Worm (Caenorhabditis elegans): ENCODE results near the gene Y49A3A.4.

The Y49A3A.4 gene

DNA sequence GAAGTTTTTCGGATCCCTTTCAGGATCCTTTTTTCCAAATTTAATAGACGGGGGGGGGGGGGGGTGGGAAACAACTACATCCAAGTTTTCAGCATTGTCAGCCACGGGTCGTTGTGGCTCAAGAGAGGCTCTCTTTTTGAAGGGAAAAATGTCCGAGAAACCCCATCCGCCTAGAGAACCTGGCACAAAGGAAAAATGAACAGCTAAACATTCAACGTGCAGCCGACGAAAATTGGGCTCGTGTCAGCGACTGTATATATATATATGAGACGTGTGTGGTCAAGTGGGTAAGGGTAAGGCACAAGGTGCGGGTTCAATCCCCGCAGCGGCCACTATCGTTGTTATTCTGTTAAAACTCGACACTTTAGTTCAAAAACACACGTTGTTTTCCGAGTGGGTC, at the start of gene Y49A3A.4:
Y49A3A.4 (minus strand) TSS at position 314 of the 400 bp plus-strand sequence.
- TF ChIP-seq cog-1 (tag; optimal IDR thresholded peaks at IDR 0.05): no peak

DNA sequence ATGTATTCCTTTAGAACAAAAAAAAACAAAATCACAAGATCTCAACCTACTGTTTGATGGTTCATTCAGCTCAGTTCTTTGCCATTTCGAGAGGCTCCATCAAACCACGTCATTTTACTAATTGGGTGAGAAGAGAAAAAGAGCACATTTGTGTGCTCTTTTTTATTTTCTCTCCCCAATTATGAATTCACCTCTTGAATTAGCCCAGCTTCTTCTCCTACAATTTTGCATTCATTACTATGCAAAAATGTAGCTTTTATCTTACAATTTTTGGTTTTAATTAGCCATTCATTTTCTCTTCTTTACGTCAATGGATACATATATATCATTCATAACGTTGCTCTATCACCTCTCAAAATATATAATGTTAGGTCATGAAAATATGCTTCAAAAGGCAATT, 47.0 kb upstream of the Y49A3A.4 start:
- TF ChIP-seq T22C8.4 (GFP tag; IDR thresholded peaks at IDR 0.05) (no peak), tab-1 (GFP tag; IDR thresholded peaks at IDR 0.05) (no peak), ref-1 (GFP tag; conservative IDR thresholded peaks at IDR 0.05) (no peak), klf-2 (GFP tag; conservative IDR thresholded peaks at IDR 0.05) (no peak), ztf-29 (GFP tag; IDR thresholded peaks at IDR 0.05) (no peak), ztf-23 (GFP tag; IDR thresholded peaks at IDR 0.05) (no peak), cog-1 (tag; optimal IDR thresholded peaks at IDR 0.05) (no peak), flt-1 (GFP tag; IDR thresholded peaks at IDR 0.05) (no peak)

ce11 chrV:14396123-14396669, 37.5 kb upstream of the Y49A3A.4 start:
- TF ChIP-seq ztf-23 (GFP tag; IDR thresholded peaks at IDR 0.05) (no peak), med-1 (GFP tag; optimal IDR thresholded peaks at IDR 0.05; ENCODE audit: insufficient read depth) (no peak), ztf-29 (GFP tag; IDR thresholded peaks at IDR 0.05) (no peak), ref-1 (GFP tag; conservative IDR thresholded peaks at IDR 0.05) (no peak), tab-1 (GFP tag; IDR thresholded peaks at IDR 0.05) (no peak), flt-1 (GFP tag; IDR thresholded peaks at IDR 0.05) (no peak), cog-1 (tag; optimal IDR thresholded peaks at IDR 0.05) (no peak), klf-2 (GFP tag; conservative IDR thresholded peaks at IDR 0.05) (no peak), T22C8.4 (GFP tag; IDR thresholded peaks at IDR 0.05) (no peak)

DNA sequence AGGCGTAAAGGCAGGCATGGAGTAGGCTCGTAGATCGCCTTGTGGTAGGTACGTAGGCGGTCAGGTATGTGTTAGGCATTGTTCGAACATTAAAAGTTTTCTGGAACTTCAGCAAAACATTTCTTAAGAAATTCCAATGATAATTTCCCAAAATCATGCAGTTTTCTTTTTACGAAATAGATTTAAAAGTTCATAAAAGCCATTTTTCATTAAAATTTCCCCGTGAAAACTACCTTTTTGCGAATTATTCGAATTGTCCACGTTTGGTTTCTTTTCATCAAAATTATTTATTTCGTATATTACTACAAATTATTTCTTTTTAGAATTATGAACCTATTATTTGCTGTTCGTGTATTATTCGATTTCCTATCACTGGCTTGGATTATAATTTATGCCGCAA, 36.1 kb upstream of the Y49A3A.4 start, which contains the start of gene C15H11.13:
C15H11.13 (plus strand) TSS at position 301 of the 400 bp plus-strand sequence.
- no peak for TF ChIP-seq tab-1 (GFP tag; IDR thresholded peaks at IDR 0.05)
- TF ChIP-seq ztf-23 (GFP tag; IDR thresholded peaks at IDR 0.05): no peak
- TF ChIP-seq ztf-29 (GFP tag; IDR thresholded peaks at IDR 0.05): no peak
- TF ChIP-seq med-1 (GFP tag; optimal IDR thresholded peaks at IDR 0.05; ENCODE audit: insufficient read depth): no peak
- no peak for TF ChIP-seq ref-1 (GFP tag; conservative IDR thresholded peaks at IDR 0.05)
- TF ChIP-seq cog-1 (tag; optimal IDR thresholded peaks at IDR 0.05): no peak
- TF ChIP-seq klf-2 (GFP tag; conservative IDR thresholded peaks at IDR 0.05): no peak
- no peak for TF ChIP-seq flt-1 (GFP tag; IDR thresholded peaks at IDR 0.05)
- no peak for TF ChIP-seq T22C8.4 (GFP tag; IDR thresholded peaks at IDR 0.05)

DNA sequence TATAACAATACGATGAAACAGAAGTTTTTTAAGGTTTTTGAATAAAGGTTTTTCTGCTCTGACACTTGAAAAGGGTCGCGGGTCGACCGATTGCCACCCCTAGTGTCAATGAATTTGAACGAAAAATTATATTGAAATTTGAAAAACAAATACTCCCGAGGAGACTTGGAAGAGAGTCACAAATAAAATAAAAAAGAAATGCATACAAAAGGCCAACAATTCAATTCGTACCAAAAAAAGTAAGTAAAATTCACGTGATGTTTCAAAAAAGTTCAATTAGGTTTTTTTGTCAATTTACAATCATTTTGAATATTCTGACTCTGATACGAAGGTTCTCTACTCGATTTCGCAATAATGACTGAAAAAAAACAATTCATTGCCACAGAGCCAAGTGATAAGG, 34.8 kb upstream of the Y49A3A.4 start, which contains the start of gene C15H11.1:
C15H11.1 (plus strand) TSS at position 301 of the 400 bp plus-strand sequence.
- TF ChIP-seq ref-1 (GFP tag; conservative IDR thresholded peaks at IDR 0.05): no peak
- TF ChIP-seq ztf-23 (GFP tag; IDR thresholded peaks at IDR 0.05): no peak

DNA sequence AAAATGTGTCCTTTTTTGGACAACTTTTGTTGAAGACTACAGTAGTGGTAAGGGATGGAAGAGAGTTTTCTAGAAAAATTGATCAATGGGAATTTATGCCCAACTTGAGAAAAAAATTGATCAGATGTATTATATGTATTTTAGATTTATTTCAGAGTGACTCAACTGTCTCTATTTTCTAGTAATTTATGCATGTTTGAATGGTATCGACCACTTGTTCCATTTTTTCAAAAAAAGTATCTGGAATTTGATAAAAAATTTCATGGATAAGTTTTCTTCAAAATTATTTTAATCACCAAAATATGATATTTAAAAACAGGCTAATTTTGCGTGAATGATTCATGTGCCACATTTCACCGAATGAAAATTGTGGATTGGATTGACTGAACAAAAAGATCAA, 33.1 kb upstream of the Y49A3A.4 start, which contains the start of gene C15H11.10:
C15H11.10 (plus strand) TSS at position 301 of the 400 bp plus-strand sequence.
- TF ChIP-seq med-1 (GFP tag; optimal IDR thresholded peaks at IDR 0.05; ENCODE audit: insufficient read depth) (no peak), flt-1 (GFP tag; IDR thresholded peaks at IDR 0.05) (no peak), ztf-23 (GFP tag; IDR thresholded peaks at IDR 0.05) (no peak), ztf-29 (GFP tag; IDR thresholded peaks at IDR 0.05) (no peak), klf-2 (GFP tag; conservative IDR thresholded peaks at IDR 0.05) (no peak), tab-1 (GFP tag; IDR thresholded peaks at IDR 0.05) (no peak), T22C8.4 (GFP tag; IDR thresholded peaks at IDR 0.05) (no peak), ref-1 (GFP tag; conservative IDR thresholded peaks at IDR 0.05) (no peak), cog-1 (tag; optimal IDR thresholded peaks at IDR 0.05) (no peak)

ce11 chrV:14380242-14380641, 21.6 kb upstream of the Y49A3A.4 start:
- no peak for TF ChIP-seq ztf-23 (GFP tag; IDR thresholded peaks at IDR 0.05)
- TF ChIP-seq ztf-29 (GFP tag; IDR thresholded peaks at IDR 0.05): no peak
- no peak for TF ChIP-seq cog-1 (tag; optimal IDR thresholded peaks at IDR 0.05)
- TF ChIP-seq flt-1 (GFP tag; IDR thresholded peaks at IDR 0.05): no peak
- no peak for TF ChIP-seq med-1 (GFP tag; optimal IDR thresholded peaks at IDR 0.05; ENCODE audit: insufficient read depth)

ce11 chrV:14378986-14379385, 20.3 kb upstream of the Y49A3A.4 start, which contains the start of gene npr-43:
Gene npr-43 (minus strand): TSS chrV:14379086.
- no peak for TF ChIP-seq T22C8.4 (GFP tag; IDR thresholded peaks at IDR 0.05)
- TF ChIP-seq ztf-23 (GFP tag; IDR thresholded peaks at IDR 0.05): no peak
- TF ChIP-seq flt-1 (GFP tag; IDR thresholded peaks at IDR 0.05): no peak
- TF ChIP-seq ref-1 (GFP tag; conservative IDR thresholded peaks at IDR 0.05): no peak
- no peak for TF ChIP-seq cog-1 (tag; optimal IDR thresholded peaks at IDR 0.05)
- no peak for TF ChIP-seq med-1 (GFP tag; optimal IDR thresholded peaks at IDR 0.05; ENCODE audit: insufficient read depth)
- TF ChIP-seq tab-1 (GFP tag; IDR thresholded peaks at IDR 0.05): no peak
- TF ChIP-seq klf-2 (GFP tag; conservative IDR thresholded peaks at IDR 0.05): no peak
- no peak for TF ChIP-seq ztf-29 (GFP tag; IDR thresholded peaks at IDR 0.05)

- no peak for TF ChIP-seq flt-1 (GFP tag; IDR thresholded peaks at IDR 0.05)
- no peak for TF ChIP-seq cog-1 (tag; optimal IDR thresholded peaks at IDR 0.05)
- no peak for TF ChIP-seq ztf-23 (GFP tag; IDR thresholded peaks at IDR 0.05)
- TF ChIP-seq ztf-29 (GFP tag; IDR thresholded peaks at IDR 0.05): no peak
- TF ChIP-seq klf-2 (GFP tag; conservative IDR thresholded peaks at IDR 0.05): no peak
- no peak for TF ChIP-seq T22C8.4 (GFP tag; IDR thresholded peaks at IDR 0.05)
- no peak for TF ChIP-seq tab-1 (GFP tag; IDR thresholded peaks at IDR 0.05)
- no peak for TF ChIP-seq med-1 (GFP tag; optimal IDR thresholded peaks at IDR 0.05; ENCODE audit: insufficient read depth)
Measured at ce11 chrV:14378052-14378451, 19.4 kb upstream of the Y49A3A.4 start.

DNA sequence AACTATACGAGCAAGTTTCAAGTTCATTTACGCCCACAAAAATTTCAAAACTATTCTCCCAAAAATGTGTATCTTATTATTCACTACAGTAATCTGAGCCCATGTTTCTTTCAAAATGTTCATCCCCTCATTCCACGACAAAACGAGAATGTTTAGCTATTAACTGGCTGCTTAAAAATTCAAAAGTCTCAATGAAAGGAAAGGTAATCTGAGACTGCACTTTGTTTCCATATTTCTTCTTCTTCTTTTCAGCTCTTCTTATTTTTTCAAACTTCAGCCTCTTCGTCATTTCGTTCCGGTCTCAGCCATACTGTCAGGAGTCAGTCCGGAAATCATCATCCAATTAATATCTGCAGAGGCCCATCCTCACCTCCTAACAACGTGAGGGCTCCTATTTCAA, 14.1 kb upstream of the Y49A3A.4 start, which contains the start of gene unc-39:
unc-39 (plus strand) TSS at position 301 of the 400 bp plus-strand sequence.
- TF ChIP-seq med-1 (GFP tag; optimal IDR thresholded peaks at IDR 0.05; ENCODE audit: insufficient read depth) (no peak), ztf-29 (GFP tag; IDR thresholded peaks at IDR 0.05) (no peak), cog-1 (tag; optimal IDR thresholded peaks at IDR 0.05) (no peak), klf-2 (GFP tag; conservative IDR thresholded peaks at IDR 0.05) (no peak)
